Worm (Caenorhabditis elegans) whole organism, L4 larva: ENCODE results near the gene Y41C4A.6.

ENCODE experiments used
- dmd-9 ChIP-seq: fragments of 200-800 bp; sonication (Bioruptor generic); IDR thresholded peaks from 2 replicates; pipeline ENCODE4 v1.3.6; 2022; ENCODE audit warnings: missing genetic modification reagents, missing genetic modification characterization, missing compliant biosample characterization
- dpl-1 ChIP-seq: fragments of 150-350 bp; optimal IDR thresholded peaks from 2 replicates; lab custom pipeline; 2014; ENCODE audit warnings: missing biosample characterization, missing genetic modification reagents, missing genetic modification characterization
- dve-1 ChIP-seq: sonication (generic microtip); optimal IDR thresholded peaks from 2 replicates; lab custom pipeline; 2017; ENCODE audit warnings: antibody characterized with exemption, mild to moderate bottlenecking, missing genetic modification characterization, missing compliant biosample characterization; ENCODE audit not compliant: insufficient read depth
- egl-27 ChIP-seq: sonication (generic microtip); optimal IDR thresholded peaks from 3 replicates; lab custom pipeline; 2017; ENCODE audit warnings: missing biosample characterization, missing genetic modification reagents, missing genetic modification characterization
- nhr-102 ChIP-seq: sonication (generic microtip); optimal IDR thresholded peaks from 2 replicates; lab custom pipeline; 2016; ENCODE audit warnings: mild to moderate bottlenecking, missing genetic modification characterization, moderate library complexity, missing compliant biosample characterization
- nhr-237 ChIP-seq: sonication (generic microtip); optimal IDR thresholded peaks from 2 replicates; lab custom pipeline; 2017; ENCODE audit warnings: missing biosample characterization, missing genetic modification characterization
- nhr-76 ChIP-seq: fragments of 150-350 bp; optimal IDR thresholded peaks from 2 replicates; lab custom pipeline; 2014; ENCODE audit warnings: missing biosample characterization, missing genetic modification characterization
- pha-4 ChIP-seq, 2 experiments: fragments of 150-350 bp in 1 of 2; fragments of 200-800 bp in 1 of 2; sonication (Bioruptor generic) in 1 of 2; IDR thresholded peaks in 1 of 2; optimal IDR thresholded peaks in 1 of 2; 2 replicates each; pipeline versions ENCODE4 v1.3.6 to Lab custom; 2014 to 2022; ENCODE audit warnings: missing genetic modification characterization in 2 of 2, missing genetic modification reagents in 2 of 2, missing biosample characterization in 1 of 2, missing compliant biosample characterization in 1 of 2
- ztf-7 ChIP-seq: fragments of 150-350 bp; optimal IDR thresholded peaks from 2 replicates; lab custom pipeline; 2014; ENCODE audit warnings: missing biosample characterization, missing genetic modification characterization

DNA sequence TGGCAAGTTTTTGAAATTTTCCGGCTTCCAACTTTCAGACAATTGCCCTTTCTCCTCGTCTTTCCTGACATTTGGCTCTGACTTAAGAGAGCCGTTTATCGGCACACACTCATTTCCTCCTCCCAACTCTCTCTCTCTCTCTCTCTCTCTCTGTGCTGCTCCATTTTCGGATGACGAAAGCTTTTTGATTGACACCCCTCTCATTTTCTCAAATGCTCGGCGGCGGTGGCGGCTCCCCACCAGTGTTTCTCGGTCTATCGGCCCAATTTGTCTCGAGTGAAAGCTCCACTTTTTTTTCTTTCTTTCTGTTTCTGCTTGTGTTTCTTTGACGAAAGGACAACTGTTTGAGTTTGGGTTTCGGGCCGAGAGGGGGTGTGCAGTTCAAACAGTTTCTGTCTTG, 36.6 kb upstream of the Y41C4A.6 start:
- TF ChIP-seq egl-27 (tag; lab: Kevin White, UChicago) (no peak), nhr-76 (tag; lab: Kevin White, UChicago) (no peak), dpl-1 (no peak), nhr-102 (no peak), ztf-7 (no peak), dmd-9 (GFP tag; lab: Robert Waterston, UW) (no peak), nhr-237 (tag; lab: Kevin White, UChicago) (no peak), pha-4 (GFP tag; IDR thresholded peaks at IDR 0.05; lab: Robert Waterston, UW) (no peak), pha-4 (tag; optimal IDR thresholded peaks at IDR 0.05; lab: Kevin White, UChicago) (no peak), dve-1 (no peak)
